Fruit fly (Drosophila melanogaster) whole organism, embryonic: ENCODE data around the gene mRF1.

Experiments
- Aef1 ChIP-seq: fragments of 200-800 bp; sonication (Bioruptor generic); IDR thresholded peaks from 3 replicates; pipeline ENCODE4 v1.3.6; 2022; ENCODE audit warnings: missing biosample characterization, missing genetic modification characterization
- Atf3 ChIP-seq: fragments of 200-800 bp; sonication (Bioruptor generic); optimal IDR thresholded peaks from 3 replicates; lab custom pipeline; 2016; ENCODE audit warnings: missing biosample characterization, missing genetic modification characterization
- Atf6 ChIP-seq: fragments of 200-800 bp; sonication (Bioruptor generic); IDR thresholded peaks from 2 replicates; pipeline ENCODE4 v1.3.6; 2022; ENCODE audit warnings: missing biosample characterization, missing genetic modification characterization
- CG10462 ChIP-seq: fragments of 200-800 bp; sonication (Bioruptor generic); optimal IDR thresholded peaks from 2 replicates; lab custom pipeline; 2016; ENCODE audit warnings: missing biosample characterization, missing genetic modification characterization
- CG10565 ChIP-seq: fragments of 200-800 bp; sonication (Bioruptor generic); optimal IDR thresholded peaks from 3 replicates; lab custom pipeline; 2016; ENCODE audit warnings: missing biosample characterization, mild to moderate bottlenecking, missing genetic modification characterization
- CG11695 ChIP-seq: fragments of 200-800 bp; sonication (Bioruptor generic); IDR thresholded peaks from 3 replicates; pipeline ENCODE4 v1.3.6; 2022; ENCODE audit warnings: missing biosample characterization, missing genetic modification characterization
- CG12104 ChIP-seq: fragments of 200-800 bp; sonication (Bioruptor generic); optimal IDR thresholded peaks from 3 replicates; lab custom pipeline; 2016; ENCODE audit warnings: missing biosample characterization, missing genetic modification characterization
- CG12155 ChIP-seq: fragments of 200-800 bp; sonication (Bioruptor generic); optimal IDR thresholded peaks from 3 replicates; lab custom pipeline; 2016; ENCODE audit warnings: missing biosample characterization, missing genetic modification characterization
- CG12219 ChIP-seq: fragments of 200-800 bp; sonication (Bioruptor generic); optimal IDR thresholded peaks from 3 replicates; lab custom pipeline; 2018; ENCODE audit warnings: missing biosample characterization, mild to moderate bottlenecking, missing genetic modification characterization
- CG12236 ChIP-seq: fragments of 200-800 bp; sonication (Bioruptor generic); optimal IDR thresholded peaks from 2 replicates; lab custom pipeline; 2016; ENCODE audit warnings: missing biosample characterization, missing genetic modification characterization
- CG14014 ChIP-seq: fragments of 200-800 bp; sonication (Bioruptor generic); IDR thresholded peaks from 2 replicates; pipeline ENCODE4 v1.3.6; 2022; ENCODE audit warnings: missing biosample characterization, missing genetic modification characterization
- CG15479 ChIP-seq: fragments of 200-800 bp; sonication (Bioruptor generic); optimal IDR thresholded peaks from 3 replicates; lab custom pipeline; 2019; ENCODE audit warnings: missing biosample characterization, mild to moderate bottlenecking, missing genetic modification characterization, moderate library complexity
- CG1603 ChIP-seq: fragments of 200-800 bp; sonication (Bioruptor generic); optimal IDR thresholded peaks from 2 replicates; lab custom pipeline; 2019; ENCODE audit warnings: missing biosample characterization, mild to moderate bottlenecking, missing genetic modification characterization, moderate library complexity
- CG17186 ChIP-seq: fragments of 200-800 bp; sonication (Bioruptor generic); optimal IDR thresholded peaks from 3 replicates; lab custom pipeline; 2017; ENCODE audit warnings: missing biosample characterization, missing genetic modification reagents, missing genetic modification characterization
- CG17361 ChIP-seq: fragments of 200-800 bp; sonication (Bioruptor generic); IDR thresholded peaks from 3 replicates; pipeline ENCODE4 v1.3.6; 2022; ENCODE audit warnings: missing biosample characterization, missing genetic modification characterization
- CG31388 ChIP-seq: fragments of 200-800 bp; sonication (Bioruptor generic); optimal IDR thresholded peaks from 2 replicates; lab custom pipeline; 2016; ENCODE audit warnings: missing biosample characterization, missing genetic modification characterization
- CG3281 ChIP-seq: fragments of 200-800 bp; sonication (Bioruptor generic); optimal IDR thresholded peaks from 3 replicates; lab custom pipeline; 2017; ENCODE audit warnings: missing biosample characterization, mild to moderate bottlenecking, missing genetic modification characterization
- CG42726 ChIP-seq: fragments of 200-800 bp; sonication (Bioruptor generic); IDR thresholded peaks from 2 replicates; pipeline ENCODE4 v1.3.6; 2022; ENCODE audit warnings: missing biosample characterization, missing genetic modification characterization; ENCODE audit not compliant: partially characterized antibody
- CG5180 ChIP-seq: fragments of 200-800 bp; sonication (Bioruptor generic); optimal IDR thresholded peaks from 3 replicates; lab custom pipeline; 2017; ENCODE audit warnings: missing biosample characterization, missing genetic modification characterization, mild to moderate bottlenecking, moderate library complexity, missing genetic modification reagents
- CG6683 ChIP-seq: fragments of 200-800 bp; sonication (Bioruptor generic); optimal IDR thresholded peaks from 2 replicates; lab custom pipeline; 2017; ENCODE audit warnings: missing biosample characterization, mild to moderate bottlenecking, missing genetic modification characterization, missing genetic modification reagents
- CG6689 ChIP-seq: fragments of 200-800 bp; sonication (Bioruptor generic); IDR thresholded peaks from 2 replicates; pipeline ENCODE4 v1.3.6; 2022; ENCODE audit warnings: missing biosample characterization, missing genetic modification characterization
- CG7963 ChIP-seq: fragments of 200-800 bp; sonication (Bioruptor generic); IDR thresholded peaks from 3 replicates; pipeline ENCODE4 v1.3.6; 2022; ENCODE audit warnings: missing biosample characterization, missing genetic modification characterization; ENCODE audit not compliant: partially characterized antibody
- CG7987 ChIP-seq: fragments of 200-800 bp; sonication (Bioruptor generic); optimal IDR thresholded peaks from 2 replicates; lab custom pipeline; 2018; ENCODE audit warnings: missing biosample characterization, mild to moderate bottlenecking, missing genetic modification characterization, moderate library complexity
- Dad ChIP-seq: fragments of 200-800 bp; sonication (Bioruptor generic); optimal IDR thresholded peaks from 3 replicates; lab custom pipeline; 2016; ENCODE audit warnings: missing biosample characterization, missing genetic modification characterization
- HmgD ChIP-seq: fragments of 200-800 bp; sonication (Bioruptor generic); optimal IDR thresholded peaks from 3 replicates; lab custom pipeline; 2016; ENCODE audit warnings: missing biosample characterization, missing genetic modification characterization
- Hr3 ChIP-seq: fragments of 200-800 bp; sonication (Bioruptor generic); optimal IDR thresholded peaks from 3 replicates; lab custom pipeline; 2016; ENCODE audit warnings: missing biosample characterization, missing genetic modification characterization
- NK7.1 ChIP-seq: fragments of 200-800 bp; sonication (Bioruptor generic); optimal IDR thresholded peaks from 3 replicates; lab custom pipeline; 2016; ENCODE audit warnings: missing biosample characterization, missing genetic modification characterization
- Nf-YC ChIP-seq: fragments of 200-800 bp; optimal IDR thresholded peaks from 3 replicates; lab custom pipeline; 2019; ENCODE audit warnings: missing biosample characterization, mild to moderate bottlenecking, missing genetic modification characterization, moderate library complexity
- Scr ChIP-seq: fragments of 200-800 bp; sonication (Bioruptor generic); IDR thresholded peaks from 2 replicates; pipeline ENCODE4 v1.3.6; 2022; ENCODE audit warnings: missing biosample characterization, missing genetic modification characterization; ENCODE audit not compliant: partially characterized antibody
- Xrp1 ChIP-seq: fragments of 200-800 bp; sonication (Bioruptor generic); IDR thresholded peaks from 2 replicates; pipeline ENCODE4 v1.3.6; 2022; ENCODE audit warnings: missing biosample characterization, missing genetic modification characterization
- al ChIP-seq: fragments of 200-800 bp; sonication (Bioruptor generic); IDR thresholded peaks from 2 replicates; pipeline ENCODE4 v1.3.6; 2022; ENCODE audit warnings: missing biosample characterization, missing genetic modification characterization
- ara ChIP-seq: fragments of 200-800 bp; sonication (Bioruptor generic); IDR thresholded peaks from 2 replicates; pipeline ENCODE4 v1.3.6; 2022; ENCODE audit warnings: missing biosample characterization, missing genetic modification characterization
- bab2 ChIP-seq: fragments of 200-800 bp; sonication (Bioruptor generic); optimal IDR thresholded peaks from 2 replicates; lab custom pipeline; 2016; ENCODE audit warnings: missing biosample characterization, missing genetic modification characterization
- bbx ChIP-seq: fragments of 200-800 bp; sonication (Bioruptor generic); IDR thresholded peaks from 2 replicates; pipeline ENCODE4 v1.3.6; 2022; ENCODE audit warnings: missing biosample characterization, missing genetic modification characterization; ENCODE audit not compliant: partially characterized antibody
- chif ChIP-seq, 2 experiments: fragments of 200-800 bp; sonication (Bioruptor generic); optimal IDR thresholded peaks; 3 replicates each; lab custom pipeline; 2016; ENCODE audit warnings: missing biosample characterization in 2 of 2, missing genetic modification characterization in 2 of 2
- ci ChIP-seq: fragments of 200-800 bp; sonication (Bioruptor generic); IDR thresholded peaks from 3 replicates; pipeline ENCODE4 v1.3.6; 2022; ENCODE audit warnings: missing biosample characterization, missing genetic modification characterization
- crp ChIP-seq, 2 experiments: fragments of 200-800 bp; sonication (Bioruptor generic); optimal IDR thresholded peaks; 2 replicates in 1 of 2; 3 replicates in 1 of 2; lab custom pipeline; 2017; ENCODE audit warnings: missing biosample characterization in 2 of 2, missing genetic modification characterization in 2 of 2, mild to moderate bottlenecking in 1 of 2, moderate library complexity in 1 of 2
- exex ChIP-seq: fragments of 200-800 bp; sonication (Bioruptor generic); optimal IDR thresholded peaks from 4 replicates; lab custom pipeline; 2018; ENCODE audit warnings: missing biosample characterization, mild to moderate bottlenecking, missing genetic modification characterization, moderate library complexity
- gsb ChIP-seq: fragments of 200-800 bp; sonication (Bioruptor generic); IDR thresholded peaks from 2 replicates; pipeline ENCODE4 v1.3.6; 2022; ENCODE audit warnings: missing biosample characterization, missing genetic modification characterization
- jumu ChIP-seq: fragments of 200-800 bp; sonication (Bioruptor generic); optimal IDR thresholded peaks from 3 replicates; lab custom pipeline; 2016; ENCODE audit warnings: missing biosample characterization, missing genetic modification characterization
- maf-S ChIP-seq: fragments of 200-800 bp; sonication (Bioruptor generic); optimal IDR thresholded peaks from 2 replicates; lab custom pipeline; 2016; ENCODE audit warnings: missing biosample characterization, missing genetic modification characterization
- nau ChIP-seq: fragments of 200-800 bp; sonication (Bioruptor generic); optimal IDR thresholded peaks from 3 replicates; lab custom pipeline; 2017; ENCODE audit warnings: missing biosample characterization, mild to moderate bottlenecking, missing genetic modification characterization, missing genetic modification reagents
- org-1 ChIP-seq: fragments of 200-800 bp; sonication (Bioruptor generic); optimal IDR thresholded peaks from 2 replicates; lab custom pipeline; 2017; ENCODE audit warnings: missing biosample characterization, missing genetic modification characterization
- pros ChIP-seq: fragments of 200-800 bp; sonication (Bioruptor generic); optimal IDR thresholded peaks from 3 replicates; lab custom pipeline; 2019; ENCODE audit warnings: missing biosample characterization, mild to moderate bottlenecking, missing genetic modification characterization, moderate library complexity
- sisA ChIP-seq: fragments of 200-800 bp; sonication (Bioruptor generic); IDR thresholded peaks from 2 replicates; pipeline ENCODE4 v1.3.6; 2022; ENCODE audit warnings: missing biosample characterization, missing genetic modification characterization
- stwl ChIP-seq: fragments of 200-800 bp; sonication (Bioruptor generic); optimal IDR thresholded peaks from 3 replicates; lab custom pipeline; 2018; ENCODE audit warnings: missing biosample characterization, mild to moderate bottlenecking, missing genetic modification characterization, moderate library complexity
- tio ChIP-seq: fragments of 200-800 bp; sonication (Bioruptor generic); optimal IDR thresholded peaks from 2 replicates; lab custom pipeline; 2017; ENCODE audit warnings: missing biosample characterization, missing genetic modification characterization, inconsistent platforms
- tll ChIP-seq, 2 experiments: fragments of 200-800 bp in 1 of 2; fragments of >200 bp in 1 of 2; sonication (Bioruptor generic) in 1 of 2; optimal IDR thresholded peaks; 2 replicates each; lab custom pipeline; 2017 to 2019; ENCODE audit warnings: missing biosample characterization in 2 of 2, missing genetic modification characterization in 2 of 2, mild to moderate bottlenecking in 1 of 2, moderate library complexity in 1 of 2
- unpg ChIP-seq: fragments of 200-800 bp; sonication (Bioruptor generic); optimal IDR thresholded peaks from 3 replicates; lab custom pipeline; 2018; ENCODE audit warnings: missing biosample characterization, mild to moderate bottlenecking, missing genetic modification characterization, moderate library complexity

Gene mRF1

DNA sequence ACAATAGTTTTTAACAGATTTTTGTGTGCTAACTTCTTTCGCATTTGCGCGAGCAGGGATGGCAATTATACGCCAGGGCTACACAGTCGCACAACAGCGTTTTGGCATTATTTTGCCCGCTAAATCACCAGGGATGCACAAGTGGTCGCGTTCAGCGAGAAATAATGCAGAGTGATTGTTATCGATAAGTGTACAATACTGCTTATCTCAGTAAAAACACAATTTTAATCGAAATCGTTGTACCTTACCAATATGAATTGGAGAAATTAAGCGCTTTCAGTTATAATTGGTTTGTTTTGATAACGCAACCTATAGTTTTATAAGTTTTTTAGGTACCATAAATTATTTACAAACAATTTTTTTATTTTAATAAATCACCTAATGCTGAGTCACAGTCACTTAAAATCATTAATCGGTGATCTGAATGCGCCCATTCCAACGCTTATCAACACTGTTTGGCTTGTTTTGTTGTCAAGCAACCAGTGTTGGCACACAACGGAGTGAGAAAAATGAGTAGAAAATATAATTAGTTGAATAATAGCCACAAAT is 43.0 kb upstream of the mRF1 start, which contains the start of the genes Sfmbt and CG5439 (continued):
- TF ChIP-seq gsb (0 out of 2 replicates have a peak, but pooled peaks have one; percentile 12), unpg (GFP tag; lab: Kevin White, UChicago) (no peak), ara (no peak), exex (tag; lab: Kevin White, UChicago) (no peak), Hr3 (peak; percentile 89), Aef1 (peak; percentile 70), tll (GFP tag; optimal IDR thresholded peaks at IDR 0.05; lab: Kevin White, UChicago) (peak; percentile 59 to 80), CG12219 (GFP tag; lab: Kevin White, UChicago) (no peak), Dad (GFP tag; lab: Kevin White, UChicago) (peak; percentile 57), CG14014 (GFP tag; lab: Robert Waterston, UW) (peak; percentile 68; the same call in 1 of the 2 replicates), Xrp1 (GFP tag; lab: Robert Waterston, UW) (peak; percentile 66), pros (GFP tag; lab: Kevin White, UChicago) (no peak), nau (no peak), CG17361 (no peak; the same call in 1 of the 3 replicates), CG5180 (GFP tag; lab: Kevin White, UChicago) (no peak), tio (GFP tag; lab: Kevin White, UChicago) (no peak), CG7963 (GFP tag; lab: Robert Waterston, UW) (no peak), Scr (GFP tag; lab: Robert Waterston, UW) (peak; percentile 53; the same call in 1 of the 2 replicates), CG15479 (GFP tag; lab: Kevin White, UChicago) (peak; percentile 97), CG1603 (tag; lab: Kevin White, UChicago) (no peak), sisA (peak; percentile 77), jumu (peak; percentile 85), al (GFP tag; lab: Robert Waterston, UW) (peak; percentile 71), CG10565 (GFP tag; lab: Kevin White, UChicago) (no peak), bbx (GFP tag; lab: Robert Waterston, UW) (no peak), CG42726 (peak; percentile 49; the same call in 1 of the 2 replicates), org-1 (no peak), maf-S (GFP tag; lab: Kevin White, UChicago) (peak; percentile 75), bab2 (GFP tag; lab: Kevin White, UChicago) (peak; percentile 82), Atf3 (GFP tag; lab: Kevin White, UChicago) (peak; percentile 53), Atf6 (GFP tag; lab: Robert Waterston, UW) (peak; percentile 53; the same call in 1 of the 2 replicates), CG17186 (GFP tag; lab: Kevin White, UChicago) (peak; percentile 90), CG11695 (0 out of 3 replicates have a peak, but pooled peaks have one; percentile 20), NK7.1 (peak; percentile 52), chif (GFP tag; optimal IDR thresholded peaks at IDR 0.05; lab: Kevin White, UChicago) (peak; percentile 58 to 69), CG12104 (GFP tag; lab: Kevin White, UChicago) (peak; percentile 69), HmgD (peak; percentile 89), CG12236 (peak; percentile 25), crp (GFP tag; optimal IDR thresholded peaks at IDR 0.05; lab: Kevin White, UChicago) (peak in 1 of 2 experiments; percentile 69), Nf-YC (tag; lab: Kevin White, UChicago) (no peak), stwl (peak; percentile 91), ci (GFP tag; lab: Robert Waterston, UW) (peak; percentile 59), CG3281 (peak; percentile 84), CG6683 (GFP tag; lab: Kevin White, UChicago) (peak; percentile 2), CG10462 (GFP tag; lab: Kevin White, UChicago) (peak; percentile 46), CG31388 (GFP tag; lab: Kevin White, UChicago) (peak; percentile 52), CG7987 (GFP tag; lab: Kevin White, UChicago) (peak; percentile 15), CG12155 (GFP tag; lab: Kevin White, UChicago) (peak; percentile 81), CG6689 (GFP tag; lab: Robert Waterston, UW) (peak; percentile 66)
